Worm (Caenorhabditis elegans): Measurements from ENCODE around the gene F55C9.14.

ce11 chrV:19285921-19286320 lies 13.4 kb upstream of the F55C9.14 start:
- TF ChIP-seq aly-2 (tag; optimal IDR thresholded peaks at IDR 0.05) (no peak), ama-1 (optimal IDR thresholded peaks at IDR 0.05) (no peak), dmd-4 (tag; optimal IDR thresholded peaks at IDR 0.05) (no peak), nhr-237 (tag; optimal IDR thresholded peaks at IDR 0.05) (no peak), lin-39 (tag; optimal IDR thresholded peaks at IDR 0.05) (no peak), sma-9 (GFP tag; optimal IDR thresholded peaks at IDR 0.05) (no peak), sma-9 (tag; optimal IDR thresholded peaks at IDR 0.05) (no peak), egl-27 (tag; optimal IDR thresholded peaks at IDR 0.05) (no peak), nhr-11 (tag; optimal IDR thresholded peaks at IDR 0.05) (no peak), lsy-2 (tag; optimal IDR thresholded peaks at IDR 0.05) (no peak)

All from whole organism, L2 larva.